Fruit fly (Drosophila melanogaster) whole organism, wandering third instar larva: ENCODE results near the gene Dus1.

Experiments
- fru ChIP-seq: fragments of 200-800 bp; sonication (Bioruptor generic); optimal IDR thresholded peaks from 3 replicates; lab custom pipeline; 2016; ENCODE audit warnings: missing biosample characterization, mild to moderate bottlenecking, missing genetic modification characterization
- jim ChIP-seq: fragments of 175-275, 200-325 bp; sonication (Bioruptor generic); optimal IDR thresholded peaks from 2 replicates; lab custom pipeline; 2016; ENCODE audit warnings: missing biosample characterization, mild to moderate bottlenecking, missing genetic modification characterization

DNA sequence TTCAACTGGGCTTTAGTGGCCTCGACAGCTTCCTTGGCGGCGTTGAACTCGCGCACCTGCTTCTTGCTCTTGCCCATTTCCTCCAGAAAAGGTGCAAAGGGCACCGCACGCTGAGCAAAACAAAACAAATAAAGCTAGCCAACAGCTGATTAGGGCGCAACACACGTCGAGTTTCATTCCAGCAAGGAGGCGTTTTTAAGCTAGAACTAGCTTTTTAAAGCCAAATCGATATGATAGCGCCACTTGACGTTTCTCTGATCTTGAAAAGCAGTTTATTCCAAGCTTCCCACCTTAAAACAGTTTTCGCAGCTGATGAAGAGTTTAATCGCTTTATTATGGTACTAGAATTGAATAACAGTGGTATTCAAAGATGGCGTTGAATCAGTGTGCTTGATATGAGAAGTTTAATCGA, 11.5 kb upstream of the Dus1 start, which contains the start of gene CG11601:
- TF ChIP-seq jim (GFP tag; lab: Kevin White, UChicago), result no peak
- no peak for TF ChIP-seq fru (GFP tag; lab: Kevin White, UChicago)
